Worm (Caenorhabditis elegans): ENCODE results near the gene Y37E11AM.2.

The Y37E11AM.2 gene

ce11 chrIV:3742426-3742839, 17.2 kb upstream of the Y37E11AM.2 start (continued):
- TF ChIP-seq aptf-2 (GFP tag; conservative IDR thresholded peaks at IDR 0.05) = no peak
- TF ChIP-seq snpc-1.3 (tag; optimal IDR thresholded peaks at IDR 0.05; ENCODE audit: insufficient read depth) = no peak
- no peak for TF ChIP-seq let-526 (GFP tag; IDR thresholded peaks at IDR 0.05)
- no peak for TF ChIP-seq him-1 (tag; optimal IDR thresholded peaks at IDR 0.05)
- no peak for TF ChIP-seq ztf-6 (GFP tag; IDR thresholded peaks at IDR 0.05)
- TF ChIP-seq fkh-3 (tag; optimal IDR thresholded peaks at IDR 0.05) = no peak
- TF ChIP-seq nfyb-1 (GFP tag; IDR thresholded peaks at IDR 0.05) = peak; percentile 25; the same call in 1 of the 2 replicates
- no peak for TF ChIP-seq lir-1 (GFP tag; conservative IDR thresholded peaks at IDR 0.05)
- TF ChIP-seq chd-7 (tag; optimal IDR thresholded peaks at IDR 0.05) = no peak
- no peak for TF ChIP-seq madf-8 (GFP tag; conservative IDR thresholded peaks at IDR 0.05)
- peak; percentile 75 for TF ChIP-seq attf-5 (GFP tag; optimal IDR thresholded peaks at IDR 0.05)
- no peak for TF ChIP-seq Y53F4B.3 (GFP tag; IDR thresholded peaks at IDR 0.05)
- TF ChIP-seq bed-1 (GFP tag; IDR thresholded peaks at IDR 0.05) = no peak
- peak; percentile 67; the same call in 1 of the 2 replicates for TF ChIP-seq dox-1 (GFP tag; IDR thresholded peaks at IDR 0.05)
- no peak; the same call in 1 of the 2 replicates for TF ChIP-seq K11D2.4 (GFP tag; IDR thresholded peaks at IDR 0.05)
- TF ChIP-seq T26A5.8 (tag; optimal IDR thresholded peaks at IDR 0.05) = no peak
- TF ChIP-seq tbp1 (GFP tag; optimal IDR thresholded peaks at IDR 0.05) = peak; percentile 20
- TF ChIP-seq T07F8.4 (tag; optimal IDR thresholded peaks at IDR 0.05) = no peak
- TF ChIP-seq dpl-1 (GFP tag; optimal IDR thresholded peaks at IDR 0.05) = no peak
- TF ChIP-seq egl-44 (GFP tag; IDR thresholded peaks at IDR 0.05) = no peak
- TF ChIP-seq F37B4.10 (GFP tag; IDR thresholded peaks at IDR 0.05) = no peak
- TF ChIP-seq Y79H2A.3 (GFP tag; conservative IDR thresholded peaks at IDR 0.05) = no peak
- TF ChIP-seq hmg-1.2 (GFP tag; IDR thresholded peaks at IDR 0.05) = peak; percentile 87
- TF ChIP-seq nfya-1 (tag; optimal IDR thresholded peaks at IDR 0.05; ENCODE audit: borderline replicate concordance, insufficient read depth) = no peak
- TF ChIP-seq Y95B8A.8 (GFP tag; IDR thresholded peaks at IDR 0.05) = no peak
- no peak for TF ChIP-seq nfya-2 (GFP tag; IDR thresholded peaks at IDR 0.05)
- peak; percentile 70 for TF ChIP-seq lin-26 (GFP tag; IDR thresholded peaks at IDR 0.05)
- no peak for TF ChIP-seq rpc-1 (optimal IDR thresholded peaks at IDR 0.05)
- TF ChIP-seq rpc-1 (tag; optimal IDR thresholded peaks at IDR 0.05) = no peak

ce11 chrIV:3741874-3742273, 16.6 kb upstream of the Y37E11AM.2 start:
- TF ChIP-seq F39B2.1 (GFP tag; IDR thresholded peaks at IDR 0.05) (no peak), snpc-3.4 (tag; optimal IDR thresholded peaks at IDR 0.05) (no peak), ZK185.1 (tag; optimal IDR thresholded peaks at IDR 0.05; ENCODE audit: poor library complexity, severe bottlenecking) (no peak)

- TF ChIP-seq ceh-100 (GFP tag; IDR thresholded peaks at IDR 0.05) = no peak
- TF ChIP-seq let-526 (GFP tag; IDR thresholded peaks at IDR 0.05) = no peak
- peak; percentile 6 to 7 for TF ChIP-seq let-607 (tag; optimal IDR thresholded peaks at IDR 0.05)
- TF ChIP-seq nhr-80 (tag; optimal IDR thresholded peaks at IDR 0.05) = peak; percentile 72
- peak; percentile 91 for TF ChIP-seq pha-4 (tag; optimal IDR thresholded peaks at IDR 0.05)
- peak; percentile 23 for TF ChIP-seq lin-40 (tag; optimal IDR thresholded peaks at IDR 0.05)
- TF ChIP-seq K11D2.4 (GFP tag; IDR thresholded peaks at IDR 0.05) = peak; percentile 51; the same call in 1 of the 2 replicates
- TF ChIP-seq ztf-6 (GFP tag; IDR thresholded peaks at IDR 0.05) = no peak
- TF ChIP-seq K12H6.12 (tag; optimal IDR thresholded peaks at IDR 0.05) = peak; percentile 10
- TF ChIP-seq hlh-26 (GFP tag; conservative IDR thresholded peaks at IDR 0.05) = no peak
- TF ChIP-seq ama-1 (optimal IDR thresholded peaks at IDR 0.05) = no peak
- no peak for TF ChIP-seq ama-1 (GFP tag; optimal IDR thresholded peaks at IDR 0.05)
- TF ChIP-seq ztf-3 (GFP tag; optimal IDR thresholded peaks at IDR 0.05) = no peak
- TF ChIP-seq unc-62 (GFP tag; optimal IDR thresholded peaks at IDR 0.05) = no peak
- TF ChIP-seq B0019.2 (GFP tag; conservative IDR thresholded peaks at IDR 0.05) = no peak
- TF ChIP-seq cebp-1 (GFP tag; IDR thresholded peaks at IDR 0.05) = no peak
- peak; percentile 25 for TF ChIP-seq cebp-1 (tag; optimal IDR thresholded peaks at IDR 0.05)
- no peak for TF ChIP-seq rpc-1 (optimal IDR thresholded peaks at IDR 0.05)
- TF ChIP-seq rpc-1 (tag; optimal IDR thresholded peaks at IDR 0.05) = no peak
- no peak for TF ChIP-seq madf-10 (tag; optimal IDR thresholded peaks at IDR 0.05)
- peak; percentile 65 for TF ChIP-seq attf-5 (GFP tag; optimal IDR thresholded peaks at IDR 0.05)
These were observed 15.7 kb upstream of the Y37E11AM.2 start, which contains the start of gene nape-1 for ce11 chrIV:3740830-3741477. TSS of gene nape-1 (minus strand) at chrIV:3740880.

Measured in whole organism, young adult.